Worm (Caenorhabditis elegans) whole organism, L4 larva: ENCODE results near the gene R02D5.3.

ENCODE experiments used
- R02D3.7 ChIP-seq: fragments of 150-350 bp; sonication (generic microtip); optimal IDR thresholded peaks from 3 replicates; lab custom pipeline; 2014; ENCODE audit warnings: missing biosample characterization, missing genetic modification characterization
- ceh-82 ChIP-seq: sonication (generic microtip); optimal IDR thresholded peaks from 2 replicates; lab custom pipeline; 2017; ENCODE audit warnings: missing biosample characterization, missing genetic modification characterization
- egl-27 ChIP-seq: sonication (generic microtip); optimal IDR thresholded peaks from 3 replicates; lab custom pipeline; 2017; ENCODE audit warnings: missing biosample characterization, missing genetic modification reagents, missing genetic modification characterization
- fos-1 ChIP-seq: fragments of 150-350 bp; optimal IDR thresholded peaks from 2 replicates; lab custom pipeline; 2014; ENCODE audit warnings: missing biosample characterization, missing genetic modification characterization
- hlh-11 ChIP-seq: fragments of 200-800 bp; sonication (Bioruptor generic); optimal IDR thresholded peaks from 2 replicates; lab custom pipeline; 2018; ENCODE audit warnings: mild to moderate bottlenecking, missing genetic modification characterization, missing compliant biosample characterization
- jun-1 ChIP-seq: fragments of 150-350 bp; optimal IDR thresholded peaks from 2 replicates; lab custom pipeline; 2014; ENCODE audit warnings: missing biosample characterization, missing genetic modification reagents, missing genetic modification characterization
- lsy-2 ChIP-seq, 2 experiments: fragments of 150-350 bp in 1 of 2; sonication (generic microtip) in 1 of 2; optimal IDR thresholded peaks; 2 replicates each; lab custom pipeline; 2014 to 2017; ENCODE audit warnings: missing biosample characterization in 2 of 2, missing genetic modification characterization in 2 of 2
- nhr-11 ChIP-seq: fragments of 150-350 bp; optimal IDR thresholded peaks from 2 replicates; lab custom pipeline; 2014; ENCODE audit warnings: missing biosample characterization, missing genetic modification characterization
- nhr-6 ChIP-seq: fragments of 150-350 bp; optimal IDR thresholded peaks from 2 replicates; lab custom pipeline; 2014; ENCODE audit warnings: missing biosample characterization, missing genetic modification characterization
- nhr-77 ChIP-seq: fragments of 150-350 bp; optimal IDR thresholded peaks from 2 replicates; lab custom pipeline; 2014; ENCODE audit warnings: missing biosample characterization, missing genetic modification characterization
- sdz-12 ChIP-seq: fragments of 200-800 bp; sonication (Bioruptor generic); optimal IDR thresholded peaks from 2 replicates; lab custom pipeline; 2018; ENCODE audit warnings: mild to moderate bottlenecking, missing genetic modification characterization, missing compliant biosample characterization
- spr-1 ChIP-seq: sonication (generic microtip); optimal IDR thresholded peaks from 2 replicates; lab custom pipeline; 2016; ENCODE audit warnings: mild to moderate bottlenecking, missing genetic modification characterization, missing compliant biosample characterization

- TF ChIP-seq jun-1 (no peak), hlh-11 (tag; lab: Kevin White, UChicago) (no peak), nhr-77 (no peak), egl-27 (tag; lab: Kevin White, UChicago) (no peak), fos-1 (no peak), ceh-82 (tag; lab: Kevin White, UChicago) (no peak), spr-1 (no peak), nhr-11 (tag; lab: Kevin White, UChicago) (no peak), lsy-2 (tag; optimal IDR thresholded peaks at IDR 0.05; lab: Kevin White, UChicago) (no peak), nhr-6 (tag; lab: Kevin White, UChicago) (no peak), sdz-12 (GFP tag; lab: Kevin White, UChicago) (no peak), R02D3.7 (tag; lab: Kevin White, UChicago) (no peak)
Observed at ce11 chrV:14523105-14523504, 40.1 kb downstream of the R02D5.3 start, which contains the start of gene C53A5.2.
